Worm (Caenorhabditis elegans): ENCODE data around the gene arl-5.

ce11 chrIII:9834888-9835287 lies 11.8 kb downstream of the arl-5 start, which contains the start of gene K11H3.8:
- TF ChIP-seq nhr-67 (tag; optimal IDR thresholded peaks at IDR 0.05) (no peak), skn-1 (tag; optimal IDR thresholded peaks at IDR 0.05) (no peak), ama-1 (optimal IDR thresholded peaks at IDR 0.05) (no peak), mml-1 (tag; optimal IDR thresholded peaks at IDR 0.05) (no peak), egl-27 (tag; optimal IDR thresholded peaks at IDR 0.05) (no peak), nhr-25 (tag; optimal IDR thresholded peaks at IDR 0.05) (no peak), ZK546.5 (tag; optimal IDR thresholded peaks at IDR 0.05) (no peak)
